Worm (Caenorhabditis elegans) whole organism, late embryonic: ENCODE data around the gene C27B7.9.

Experiments
- ama-1 ChIP-seq: fragments of 150-350 bp; optimal IDR thresholded peaks from 2 replicates; lab custom pipeline; 2014
- ceh-9 ChIP-seq: sonication (generic microtip); optimal IDR thresholded peaks from 2 replicates; lab custom pipeline; 2016; ENCODE audit warnings: mild to moderate bottlenecking, missing genetic modification characterization, inconsistent platforms, missing compliant biosample characterization
- dmd-4 ChIP-seq: sonication (generic microtip); optimal IDR thresholded peaks from 2 replicates; lab custom pipeline; 2016; ENCODE audit warnings: borderline replicate concordance, missing genetic modification characterization, missing compliant biosample characterization
- fkh-10 ChIP-seq: fragments of 150-350 bp; optimal IDR thresholded peaks from 2 replicates; lab custom pipeline; 2014; ENCODE audit warnings: missing biosample characterization, missing genetic modification reagents, missing genetic modification characterization
- hlh-6 ChIP-seq: sonication (generic microtip); optimal IDR thresholded peaks from 2 replicates; lab custom pipeline; 2016; ENCODE audit warnings: missing genotype, missing genetic modification characterization, missing compliant biosample characterization
- lin-11 ChIP-seq: fragments of 200-800 bp; sonication (Bioruptor generic); optimal IDR thresholded peaks from 2 replicates; lab custom pipeline; 2018; ENCODE audit warnings: mild to moderate bottlenecking, missing genetic modification characterization, missing compliant biosample characterization
- pha-2 ChIP-seq: sonication (generic microtip); optimal IDR thresholded peaks from 2 replicates; lab custom pipeline; 2017; ENCODE audit warnings: mild to moderate bottlenecking, missing genetic modification characterization, missing compliant biosample characterization
- rnt-1 ChIP-seq: sonication (generic microtip); optimal IDR thresholded peaks from 2 replicates; lab custom pipeline; 2016; ENCODE audit warnings: missing genetic modification characterization, missing compliant biosample characterization
- tbx-2 ChIP-seq: sonication (generic microtip); optimal IDR thresholded peaks from 2 replicates; lab custom pipeline; 2016; ENCODE audit warnings: missing genetic modification characterization, missing compliant biosample characterization
- unc-55 ChIP-seq: sonication (generic microtip); optimal IDR thresholded peaks from 2 replicates; lab custom pipeline; 2017; ENCODE audit warnings: missing biosample characterization, missing genetic modification reagents, missing genetic modification characterization
- unc-86 ChIP-seq: sonication (generic microtip); optimal IDR thresholded peaks from 2 replicates; lab custom pipeline; 2016; ENCODE audit warnings: missing genetic modification characterization, missing compliant biosample characterization

DNA sequence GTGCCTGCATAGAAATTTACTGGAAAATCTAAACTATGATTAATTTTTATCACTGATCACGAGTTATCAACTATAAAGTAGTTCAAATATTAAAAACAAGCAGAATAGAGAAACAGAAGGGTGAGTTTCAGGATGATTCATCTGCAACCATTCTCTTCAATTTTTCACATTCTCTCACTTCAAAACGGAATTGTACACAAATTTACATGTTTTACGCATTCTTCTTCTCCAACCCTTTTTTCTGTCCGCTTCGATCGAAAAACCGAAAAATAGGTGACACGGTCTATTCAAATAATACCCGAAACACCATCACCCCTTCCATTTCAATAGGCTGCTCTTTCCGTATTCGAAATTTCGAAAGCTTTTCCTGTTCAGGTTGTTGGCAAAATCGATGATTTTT lies 17.7 kb upstream of the C27B7.9 start, which contains the start of gene D1046.4:
- no peak for TF ChIP-seq lin-11
- no peak for TF ChIP-seq unc-86
- no peak for TF ChIP-seq ama-1
- no peak for TF ChIP-seq fkh-10 (GFP tag; lab: Kevin White, UChicago)
- TF ChIP-seq rnt-1 (tag; lab: Kevin White, UChicago), result no peak
- no peak for TF ChIP-seq pha-2 (tag; lab: Kevin White, UChicago)
- no peak for TF ChIP-seq tbx-2 (tag; lab: Kevin White, UChicago)
- TF ChIP-seq ceh-9 (tag; lab: Kevin White, UChicago), result no peak
- no peak for TF ChIP-seq unc-55 (GFP tag; lab: Kevin White, UChicago)
- no peak for TF ChIP-seq hlh-6
- TF ChIP-seq dmd-4 (tag; lab: Kevin White, UChicago), result no peak
